Fruit fly (Drosophila melanogaster) Kc167 (cell line): Measurements from ENCODE around the gene CG4619.

Experiments
- Myc ChIP-seq: fragments of >200 bp; optimal IDR thresholded peaks from 2 replicates; lab custom pipeline; 2017; ENCODE audit warnings: missing external identifiers
- Sin3A ChIP-seq: fragments of >200 bp; optimal IDR thresholded peaks from 2 replicates; lab custom pipeline; 2018; ENCODE audit warnings: missing external identifiers
- h ChIP-seq: fragments of >200 bp; optimal IDR thresholded peaks from 3 replicates; lab custom pipeline; 2018; ENCODE audit warnings: missing external identifiers
- insv ChIP-seq: fragments of >200 bp; optimal IDR thresholded peaks from 3 replicates; lab custom pipeline; 2018; ENCODE audit warnings: missing external identifiers
- psq ChIP-seq: fragments of >200 bp; optimal IDR thresholded peaks from 2 replicates; lab custom pipeline; 2017; ENCODE audit warnings: missing external identifiers
- ttk ChIP-seq: sonication (Bioruptor generic); optimal IDR thresholded peaks from 2 replicates; lab custom pipeline; 2017; ENCODE audit warnings: missing external identifiers

CG4619 gene

DNA sequence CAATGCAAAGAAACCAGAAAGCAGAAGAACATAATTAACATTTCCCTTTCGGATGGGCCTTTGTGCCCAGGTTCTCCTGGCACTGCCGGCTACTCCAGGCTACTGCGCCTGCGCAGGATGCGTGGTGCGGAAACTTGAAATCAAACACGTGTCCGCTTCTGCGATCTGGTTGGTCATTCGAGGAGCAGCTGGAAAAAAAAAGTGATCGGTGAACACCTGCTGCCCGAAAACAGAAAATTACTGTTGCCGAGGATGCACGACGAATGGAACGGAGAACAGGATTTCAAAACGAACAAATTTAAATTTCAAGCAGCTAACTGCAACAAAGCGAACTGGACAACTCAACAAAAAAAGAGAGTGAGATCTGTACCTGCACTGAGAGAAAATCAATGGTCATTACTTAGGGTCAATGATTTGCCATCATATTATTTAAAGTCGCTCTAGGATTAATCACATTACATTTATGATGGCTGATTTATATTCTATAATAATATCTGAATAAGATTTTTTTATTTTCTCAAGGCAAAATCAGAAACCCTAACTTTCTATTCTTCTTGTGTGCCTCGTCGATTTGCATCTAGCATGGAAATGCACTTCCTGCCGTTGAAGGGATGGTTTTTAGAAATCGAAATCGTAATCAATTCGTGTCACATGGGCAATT lies 51.3 kb downstream of the CG4619 start:
- no peak for TF ChIP-seq Myc (lab: Kevin White, UChicago)
- no peak for TF ChIP-seq insv (lab: Kevin White, UChicago)
- no peak for TF ChIP-seq psq (lab: Kevin White, UChicago)
- no peak for TF ChIP-seq Sin3A (lab: Kevin White, UChicago)
- TF ChIP-seq h (lab: Kevin White, UChicago): no peak
- no peak for TF ChIP-seq ttk (lab: Kevin White, UChicago)
